Worm (Caenorhabditis elegans) whole organism, L2 larva: ENCODE measurements around the gene sip-1.

ENCODE experiments used
- C34F6.9 ChIP-seq: fragments of 150-350 bp; optimal IDR thresholded peaks from 2 replicates; lab custom pipeline; 2014; ENCODE audit warnings: missing biosample characterization, missing genetic modification characterization
- F13H6.1 ChIP-seq: sonication (generic microtip); optimal IDR thresholded peaks from 2 replicates; lab custom pipeline; 2016; ENCODE audit warnings: missing genetic modification characterization, missing compliant biosample characterization
- R02D3.7 ChIP-seq: fragments of 150-350 bp; optimal IDR thresholded peaks from 2 replicates; lab custom pipeline; 2014; ENCODE audit warnings: missing biosample characterization, missing genetic modification characterization
- alr-1 ChIP-seq: fragments of 150-350 bp; optimal IDR thresholded peaks from 2 replicates; lab custom pipeline; 2014; ENCODE audit warnings: missing biosample characterization, missing genetic modification characterization
- aly-2 ChIP-seq: fragments of 150-350 bp; optimal IDR thresholded peaks from 2 replicates; lab custom pipeline; 2014; ENCODE audit warnings: missing biosample characterization, missing genetic modification characterization
- ama-1 ChIP-seq: fragments of 150-350 bp; optimal IDR thresholded peaks from 2 replicates; lab custom pipeline; 2018; ENCODE audit warnings: inconsistent platforms
- ceh-16 ChIP-seq: fragments of 150-350 bp; optimal IDR thresholded peaks from 2 replicates; lab custom pipeline; 2014; ENCODE audit warnings: missing biosample characterization, missing genetic modification characterization
- crh-2 ChIP-seq: sonication (generic microtip); optimal IDR thresholded peaks from 2 replicates; lab custom pipeline; 2017; ENCODE audit warnings: missing biosample characterization, missing genetic modification characterization
- elt-1 ChIP-seq: fragments of 150-350 bp; optimal IDR thresholded peaks from 2 replicates; lab custom pipeline; 2014; ENCODE audit warnings: missing biosample characterization, missing genetic modification characterization
- elt-3 ChIP-seq: sonication (generic microtip); optimal IDR thresholded peaks from 2 replicates; lab custom pipeline; 2017; ENCODE audit warnings: missing biosample characterization, missing genetic modification characterization
- fos-1 ChIP-seq: fragments of 150-350 bp; optimal IDR thresholded peaks from 2 replicates; lab custom pipeline; 2014; ENCODE audit warnings: missing biosample characterization, missing genetic modification characterization
- lin-11 ChIP-seq: fragments of 150-350 bp; sonication (generic microtip); optimal IDR thresholded peaks from 2 replicates; lab custom pipeline; 2014; ENCODE audit warnings: missing biosample characterization, missing genetic modification characterization, inconsistent platforms, mixed read lengths
- lsy-2 ChIP-seq, 2 experiments: fragments of 150-350 bp in 1 of 2; sonication (generic microtip) in 1 of 2; optimal IDR thresholded peaks; 2 replicates each; lab custom pipeline; 2014 to 2017; ENCODE audit warnings: missing biosample characterization in 2 of 2, missing genetic modification characterization in 2 of 2
- mab-5 ChIP-seq: fragments of 150-350 bp; optimal IDR thresholded peaks from 2 replicates; lab custom pipeline; 2014; ENCODE audit warnings: missing biosample characterization, missing genetic modification characterization
- mbf-1 ChIP-seq: sonication (generic microtip); optimal IDR thresholded peaks from 2 replicates; lab custom pipeline; 2017; ENCODE audit warnings: missing biosample characterization, missing genetic modification characterization
- mdl-1 ChIP-seq, 2 experiments: fragments of 150-350 bp in 1 of 2; sonication (generic microtip) in 1 of 2; optimal IDR thresholded peaks; 2 replicates each; lab custom pipeline; 2017; ENCODE audit warnings: missing biosample characterization in 2 of 2, missing genetic modification characterization in 2 of 2
- nhr-11 ChIP-seq: fragments of 150-350 bp; optimal IDR thresholded peaks from 2 replicates; lab custom pipeline; 2014; ENCODE audit warnings: missing biosample characterization, missing genetic modification characterization
- nhr-12 ChIP-seq: fragments of 150-350 bp; optimal IDR thresholded peaks from 2 replicates; lab custom pipeline; 2014; ENCODE audit warnings: missing biosample characterization, missing genetic modification characterization
- nhr-129 ChIP-seq: fragments of 150-350 bp; optimal IDR thresholded peaks from 2 replicates; lab custom pipeline; 2014; ENCODE audit warnings: missing biosample characterization, missing genetic modification characterization
- nhr-21 ChIP-seq: fragments of 150-350 bp; optimal IDR thresholded peaks from 2 replicates; lab custom pipeline; 2014; ENCODE audit warnings: missing biosample characterization, missing genetic modification characterization
- nhr-23 ChIP-seq: fragments of 150-350 bp; optimal IDR thresholded peaks from 2 replicates; lab custom pipeline; 2014; ENCODE audit warnings: missing biosample characterization, missing genetic modification reagents, missing genetic modification characterization
- nhr-237 ChIP-seq: fragments of 150-350 bp; optimal IDR thresholded peaks from 2 replicates; lab custom pipeline; 2014; ENCODE audit warnings: missing biosample characterization, missing genetic modification characterization
- nhr-25 ChIP-seq: fragments of 150-350 bp; sonication (generic microtip); optimal IDR thresholded peaks from 3 replicates; lab custom pipeline; 2014; ENCODE audit warnings: missing biosample characterization, missing genetic modification characterization
- nhr-6 ChIP-seq: fragments of 150-350 bp; optimal IDR thresholded peaks from 2 replicates; lab custom pipeline; 2014; ENCODE audit warnings: missing biosample characterization, missing genetic modification characterization
- nhr-77 ChIP-seq: fragments of 150-350 bp; optimal IDR thresholded peaks from 2 replicates; lab custom pipeline; 2014; ENCODE audit warnings: missing biosample characterization, missing genetic modification characterization
- peb-1 ChIP-seq: fragments of 150-350 bp; optimal IDR thresholded peaks from 2 replicates; lab custom pipeline; 2014; ENCODE audit warnings: missing biosample characterization, missing genetic modification characterization
- sem-4 ChIP-seq: fragments of 150-350 bp; optimal IDR thresholded peaks from 2 replicates; lab custom pipeline; 2014; ENCODE audit warnings: missing biosample characterization, missing genetic modification reagents, missing genetic modification characterization
- skn-1 ChIP-seq: sonication (generic microtip); optimal IDR thresholded peaks from 2 replicates; lab custom pipeline; 2017; ENCODE audit warnings: missing biosample characterization, missing genetic modification characterization
- sma-3 ChIP-seq: sonication (generic microtip); optimal IDR thresholded peaks from 2 replicates; lab custom pipeline; 2016; ENCODE audit warnings: missing genetic modification reagents, missing genetic modification characterization, missing compliant biosample characterization
- sma-9 ChIP-seq, 2 experiments: fragments of 150-350 bp in 1 of 2; sonication (generic microtip) in 1 of 2; optimal IDR thresholded peaks; 2 replicates each; lab custom pipeline; 2014 to 2016; ENCODE audit warnings: missing genetic modification characterization in 2 of 2, mild to moderate bottlenecking in 1 of 2, missing biosample characterization in 1 of 2, missing compliant biosample characterization in 1 of 2, missing genetic modification reagents in 1 of 2, moderate library complexity in 1 of 2
- snpc-4 ChIP-seq: fragments of 150-350 bp; optimal IDR thresholded peaks from 2 replicates; lab custom pipeline; 2014; ENCODE audit warnings: missing biosample characterization, missing genetic modification characterization
- unc-39 ChIP-seq: fragments of 150-350 bp; optimal IDR thresholded peaks from 2 replicates; lab custom pipeline; 2014; ENCODE audit warnings: missing biosample characterization, missing genetic modification characterization
- unc-55 ChIP-seq: fragments of 150-350 bp; sonication (generic microtip); optimal IDR thresholded peaks from 3 replicates; lab custom pipeline; 2014; ENCODE audit warnings: missing biosample characterization, missing genetic modification reagents, missing genetic modification characterization
- unc-62 ChIP-seq: fragments of 150-350 bp; optimal IDR thresholded peaks from 2 replicates; lab custom pipeline; 2014; ENCODE audit warnings: missing biosample characterization, missing genetic modification reagents, missing genetic modification characterization
- zag-1 ChIP-seq: fragments of 150-350 bp; optimal IDR thresholded peaks from 2 replicates; lab custom pipeline; 2014; ENCODE audit warnings: missing biosample characterization, missing genetic modification characterization
- ztf-1 ChIP-seq: fragments of 200-800 bp; sonication (Bioruptor generic); conservative IDR thresholded peaks from 2 replicates; pipeline ENCODE4 v1.3.6; 2022; ENCODE audit warnings: missing genetic modification characterization, missing compliant biosample characterization
- ztf-11 ChIP-seq: sonication (generic microtip); optimal IDR thresholded peaks from 2 replicates; lab custom pipeline; 2017; ENCODE audit warnings: missing biosample characterization, missing genetic modification characterization
- ztf-4 ChIP-seq: fragments of 150-350 bp; optimal IDR thresholded peaks from 2 replicates; lab custom pipeline; 2014; ENCODE audit warnings: missing biosample characterization, missing genetic modification characterization

Gene sip-1

DNA sequence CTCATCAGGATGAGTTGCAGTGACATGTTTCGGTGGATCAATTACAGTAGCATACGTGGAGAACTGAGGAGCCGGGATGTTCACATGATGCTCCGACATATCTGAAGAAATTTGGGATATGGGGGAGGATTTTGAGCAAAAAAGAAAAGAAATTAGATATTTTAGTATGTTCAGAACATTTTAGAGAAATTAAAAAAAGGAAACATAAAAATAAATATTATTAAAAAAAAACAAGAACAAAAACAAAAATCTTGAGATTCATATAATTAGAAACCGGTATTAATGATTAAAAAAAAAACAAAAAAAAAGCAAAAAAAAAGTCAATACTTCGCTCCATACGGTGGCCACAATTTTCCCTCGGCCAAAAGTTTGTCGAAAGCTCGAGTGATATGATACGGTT, 2.8 kb downstream of the sip-1 start, which contains the start of gene rab-33:
rab-33 (minus strand) TSS at position 101 of the 400 bp plus-strand sequence.
- no peak for TF ChIP-seq zag-1
- TF ChIP-seq mbf-1, result no peak
- TF ChIP-seq mdl-1 (tag; optimal IDR thresholded peaks at IDR 0.05; lab: Kevin White, UChicago), result no peak
- TF ChIP-seq C34F6.9 (tag; lab: Kevin White, UChicago), result no peak

DNA sequence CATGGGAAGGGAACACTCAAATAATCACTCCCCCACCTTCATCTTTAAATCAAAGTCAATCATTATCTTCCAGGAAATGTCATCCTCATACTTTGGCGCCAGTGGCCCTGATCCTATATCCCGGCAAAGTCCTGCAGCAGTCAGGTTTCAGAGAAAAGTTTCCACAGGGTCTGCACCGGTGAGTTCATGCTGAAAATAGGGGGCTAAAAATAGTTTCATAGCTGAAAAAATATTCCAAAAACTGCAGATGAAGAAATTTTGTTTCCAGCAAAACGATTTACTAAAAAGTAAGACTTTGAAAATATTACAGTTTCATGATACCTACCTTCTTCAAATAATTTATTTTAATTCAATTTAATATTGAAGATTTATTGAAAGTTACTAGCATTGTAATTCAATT, 18.5 kb downstream of the sip-1 start, which contains the start of gene ptr-25:
ptr-25 (plus strand) TSS at position 73 of the 400 bp plus-strand sequence.
- no peak for TF ChIP-seq nhr-6 (tag; lab: Kevin White, UChicago)
- TF ChIP-seq aly-2 (tag; lab: Kevin White, UChicago), result no peak
- TF ChIP-seq nhr-21, result no peak
- TF ChIP-seq R02D3.7 (tag; lab: Kevin White, UChicago), result no peak
- TF ChIP-seq crh-2, result no peak
- TF ChIP-seq sma-9 (GFP tag; optimal IDR thresholded peaks at IDR 0.05; lab: Kevin White, UChicago), result no peak
- TF ChIP-seq sma-9 (tag; optimal IDR thresholded peaks at IDR 0.05; lab: Kevin White, UChicago), result no peak
- no peak for TF ChIP-seq ceh-16
- TF ChIP-seq snpc-4 (tag; lab: Kevin White, UChicago), result no peak
- no peak for TF ChIP-seq nhr-23 (tag; lab: Kevin White, UChicago)
- TF ChIP-seq mab-5 (tag; lab: Kevin White, UChicago), result no peak
- no peak for TF ChIP-seq nhr-11

DNA sequence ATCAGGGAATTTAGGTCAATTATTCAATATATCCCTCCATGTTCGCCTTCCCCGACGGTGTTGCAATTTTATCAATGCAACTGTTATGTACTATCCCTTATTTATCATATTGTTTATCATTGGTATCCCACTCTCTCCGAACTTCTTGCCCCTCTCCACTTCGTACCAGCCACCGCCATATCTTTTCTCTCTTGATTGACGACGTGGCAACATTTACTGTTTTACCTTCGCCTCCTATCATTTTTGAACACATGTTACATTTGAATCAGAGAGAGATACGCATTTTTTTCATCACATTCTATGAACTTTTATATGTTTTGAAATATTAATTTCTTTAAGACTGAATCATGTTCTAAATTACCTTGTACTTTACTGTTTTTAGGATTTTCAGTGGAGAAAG, 20.1 kb downstream of the sip-1 start:
- TF ChIP-seq ceh-16 (no peak), nhr-25 (tag; lab: Kevin White, UChicago) (no peak), crh-2 (peak; percentile 57), zag-1 (no peak), ztf-4 (tag; lab: Kevin White, UChicago) (no peak), nhr-21 (peak; percentile 35), nhr-12 (no peak), ztf-1 (GFP tag; lab: Robert Waterston, UW) (no peak), elt-1 (tag; lab: Kevin White, UChicago) (no peak), peb-1 (tag; lab: Kevin White, UChicago) (no peak), alr-1 (tag; lab: Kevin White, UChicago) (no peak), ztf-11 (tag; lab: Kevin White, UChicago) (no peak), unc-55 (GFP tag; lab: Kevin White, UChicago) (no peak), lin-11 (tag; lab: Kevin White, UChicago) (no peak), nhr-129 (tag; lab: Kevin White, UChicago) (no peak), nhr-77 (tag; lab: Kevin White, UChicago) (no peak), sma-3 (peak; percentile 56), lsy-2 (tag; optimal IDR thresholded peaks at IDR 0.05; lab: Kevin White, UChicago) (no peak), mab-5 (tag; lab: Kevin White, UChicago) (no peak), nhr-23 (tag; lab: Kevin White, UChicago) (no peak), F13H6.1 (no peak), unc-39 (no peak), unc-62 (GFP tag; lab: Kevin White, UChicago) (no peak), nhr-237 (tag; lab: Kevin White, UChicago) (no peak), R02D3.7 (tag; lab: Kevin White, UChicago) (no peak), fos-1 (no peak)

DNA sequence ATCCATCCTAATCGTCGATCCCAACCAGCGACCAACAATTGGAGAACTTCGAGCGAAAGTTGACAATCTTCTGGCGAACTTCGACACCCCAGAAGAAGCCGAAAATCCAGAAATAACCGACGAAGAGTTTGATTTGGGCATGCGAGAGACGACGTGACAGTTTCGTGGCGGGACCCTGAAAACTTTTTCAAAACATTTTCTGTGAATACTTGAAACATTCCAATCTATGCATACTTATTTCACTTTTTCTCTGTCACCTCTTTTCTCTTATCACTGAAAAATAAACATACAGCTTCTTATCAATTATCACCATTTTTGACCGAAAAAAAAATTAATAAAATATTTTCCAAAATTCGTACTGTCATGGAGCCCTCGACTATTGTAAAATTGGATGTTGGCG, 24.6 kb downstream of the sip-1 start, which contains the start of gene D2045.8:
D2045.8 (plus strand) TSS at position 301 of the 400 bp plus-strand sequence.
- no peak for TF ChIP-seq sma-9 (GFP tag; optimal IDR thresholded peaks at IDR 0.05; lab: Kevin White, UChicago)
- no peak for TF ChIP-seq sma-9 (tag; optimal IDR thresholded peaks at IDR 0.05; lab: Kevin White, UChicago)
- TF ChIP-seq sem-4 (tag; lab: Kevin White, UChicago), result no peak
- no peak for TF ChIP-seq aly-2 (tag; lab: Kevin White, UChicago)
- no peak for TF ChIP-seq nhr-11
- TF ChIP-seq R02D3.7 (tag; lab: Kevin White, UChicago), result no peak
- peak; percentile 36 for TF ChIP-seq skn-1 (tag; lab: Kevin White, UChicago)

DNA sequence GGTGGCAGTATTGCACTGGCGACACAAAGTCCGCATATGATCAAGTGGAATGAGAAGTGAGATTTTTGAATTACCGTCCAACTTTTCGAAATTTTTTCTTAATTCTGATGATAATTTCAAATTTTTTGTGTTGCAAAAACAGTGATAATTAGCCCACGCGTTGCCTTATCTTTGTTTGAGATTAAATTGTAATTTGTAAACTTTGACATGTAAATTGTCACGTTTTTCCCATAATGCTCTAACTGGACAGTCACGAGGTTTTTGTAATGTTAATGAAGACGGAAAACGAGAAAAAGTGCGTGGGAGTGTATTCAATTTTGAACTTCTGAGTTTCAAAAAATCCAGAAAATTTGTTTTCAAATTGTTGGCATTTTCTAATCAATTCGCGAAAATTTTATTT, 25.1 kb downstream of the sip-1 start:
- TF ChIP-seq lin-11 (tag; lab: Kevin White, UChicago), result no peak
- TF ChIP-seq nhr-129 (tag; lab: Kevin White, UChicago), result no peak
- TF ChIP-seq ama-1 (lab: Kevin White, UChicago), result no peak
- TF ChIP-seq unc-62 (GFP tag; lab: Kevin White, UChicago), result no peak
- no peak for TF ChIP-seq elt-3 (tag; lab: Kevin White, UChicago)
- no peak for TF ChIP-seq snpc-4 (tag; lab: Kevin White, UChicago)
- TF ChIP-seq skn-1 (tag; lab: Kevin White, UChicago), result peak; percentile 63
